Worm (Caenorhabditis elegans): ENCODE data around the gene srw-21.

srw-21 gene

DNA sequence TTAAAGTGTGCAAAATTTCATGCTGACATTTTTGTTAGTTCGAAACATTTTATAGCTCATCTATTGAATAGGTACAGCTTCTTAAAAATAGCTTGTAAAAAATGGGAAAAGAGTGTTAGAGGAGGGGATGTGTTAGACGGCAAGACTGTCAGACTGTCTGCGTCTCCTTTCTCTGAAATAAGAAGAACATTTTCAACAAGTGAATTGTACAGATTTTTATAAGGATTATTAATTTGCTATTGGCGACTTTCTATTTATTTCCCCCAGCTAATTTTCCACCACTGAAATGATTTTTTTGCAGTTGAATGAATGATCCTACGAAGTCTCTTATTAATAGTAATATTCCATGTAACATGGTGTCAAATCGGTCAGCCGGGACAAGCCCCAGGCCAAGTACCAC lies 10.6 kb downstream of the srw-21 start, which contains the start of gene C06B8.7:
Gene C06B8.7, plus strand, starts transcription at position 301 of the 400 bp plus-strand sequence.
- TF ChIP-seq lin-13 (GFP tag; optimal IDR thresholded peaks at IDR 0.05), result no peak
- TF ChIP-seq vab-7 (GFP tag; IDR thresholded peaks at IDR 0.05), result no peak
- TF ChIP-seq R02D3.7 (tag; optimal IDR thresholded peaks at IDR 0.05), result no peak

DNA sequence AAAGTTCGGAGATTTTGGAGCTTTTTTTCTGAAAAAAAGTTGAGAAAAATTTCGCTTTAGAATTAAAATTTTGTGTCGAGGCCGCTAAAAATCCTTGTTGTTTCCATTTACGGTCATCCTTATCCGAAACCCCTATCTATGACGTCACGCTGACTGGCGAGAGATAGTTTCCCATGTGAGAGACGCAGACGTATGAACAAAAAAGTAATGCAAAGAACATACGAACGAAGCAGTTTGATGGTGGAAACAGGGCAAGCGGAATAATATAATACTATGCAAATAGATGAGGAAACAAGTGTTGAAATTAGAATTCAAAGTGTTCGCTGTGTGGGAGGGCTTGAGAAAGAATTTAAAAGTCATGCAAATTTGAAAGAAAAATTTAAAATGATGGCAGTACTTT lies 11.2 kb downstream of the srw-21 start:
- peak; percentile 50 for TF ChIP-seq dve-1 (tag; optimal IDR thresholded peaks at IDR 0.05; ENCODE audit: insufficient read depth)
- peak; percentile 24 for TF ChIP-seq hlh-11 (tag; optimal IDR thresholded peaks at IDR 0.05)
- TF ChIP-seq daf-16 (GFP tag; optimal IDR thresholded peaks at IDR 0.05), result no peak
- TF ChIP-seq daf-16 (tag; optimal IDR thresholded peaks at IDR 0.05), result peak; percentile 51
- TF ChIP-seq mes-2 (tag; optimal IDR thresholded peaks at IDR 0.05; ENCODE audit: poor library complexity, severe bottlenecking), result peak; percentile 1
- no peak for TF ChIP-seq vab-7 (GFP tag; IDR thresholded peaks at IDR 0.05)

DNA sequence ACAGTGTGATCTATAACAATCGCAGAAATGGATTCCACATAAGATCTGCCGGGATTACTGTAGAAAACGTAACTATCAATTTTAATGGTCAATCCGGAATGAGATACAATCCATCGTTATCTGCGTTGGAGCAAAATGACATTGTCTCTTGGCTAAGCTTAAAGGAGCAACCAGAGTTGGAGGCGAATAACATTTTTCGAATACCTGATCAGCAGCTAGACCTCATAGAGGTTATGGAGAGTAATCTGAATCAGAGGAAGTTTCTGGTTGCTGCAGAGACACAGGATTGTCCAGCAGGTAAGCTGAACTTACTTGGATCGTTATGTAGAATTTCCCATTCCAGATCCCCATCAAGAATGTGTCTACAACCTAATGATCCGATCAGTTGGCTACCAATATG lies 15.7 kb downstream of the srw-21 start:
- TF ChIP-seq madf-5 (GFP tag; IDR thresholded peaks at IDR 0.05) (no peak), unc-62 (GFP tag; optimal IDR thresholded peaks at IDR 0.05 in 1 of 2) (peak in 1 of 2 experiments; percentile 76), unc-62 (tag; optimal IDR thresholded peaks at IDR 0.05) (no peak)

ce11 chrV:15505068-15505467 lies 17.2 kb downstream of the srw-21 start:
- no peak for TF ChIP-seq attf-4 (tag; optimal IDR thresholded peaks at IDR 0.05)
- TF ChIP-seq zip-2 (tag; optimal IDR thresholded peaks at IDR 0.05), result no peak
- no peak for TF ChIP-seq ceh-82 (tag; optimal IDR thresholded peaks at IDR 0.05)
- TF ChIP-seq mes-2 (tag; optimal IDR thresholded peaks at IDR 0.05; ENCODE audit: poor library complexity, severe bottlenecking), result peak; percentile 83
- no peak for TF ChIP-seq ama-1 (optimal IDR thresholded peaks at IDR 0.05)
- TF ChIP-seq nhr-41 (GFP tag; IDR thresholded peaks at IDR 0.05), result no peak
- no peak for TF ChIP-seq dve-1 (tag; optimal IDR thresholded peaks at IDR 0.05; ENCODE audit: insufficient read depth)
- TF ChIP-seq Y48G9A.11 (GFP tag; IDR thresholded peaks at IDR 0.05), result 0 out of 2 replicates have a peak, but pooled peaks have one; percentile 41
- peak; percentile 67 for TF ChIP-seq dmd-6 (GFP tag; IDR thresholded peaks at IDR 0.05)
- TF ChIP-seq dpl-1 (GFP tag; optimal IDR thresholded peaks at IDR 0.05), result peak; percentile 16
- 0 out of 2 replicates have a peak, but pooled peaks have one; percentile 39 for TF ChIP-seq php-3 (GFP tag; IDR thresholded peaks at IDR 0.05)
- TF ChIP-seq mdt-29 (GFP tag; IDR thresholded peaks at IDR 0.05), result no peak
- no peak for TF ChIP-seq mep-1 (tag; optimal IDR thresholded peaks at IDR 0.05)
- TF ChIP-seq F44E2.7 (GFP tag; IDR thresholded peaks at IDR 0.05), result 0 out of 2 replicates have a peak, but pooled peaks have one; percentile 6
- no peak for TF ChIP-seq gei-8 (GFP tag; optimal IDR thresholded peaks at IDR 0.05)
- no peak for TF ChIP-seq egl-27 (tag; optimal IDR thresholded peaks at IDR 0.05)
- peak; percentile 28 for TF ChIP-seq unc-130 (GFP tag; optimal IDR thresholded peaks at IDR 0.05)
- TF ChIP-seq nhr-102 (tag; optimal IDR thresholded peaks at IDR 0.05), result peak; percentile 26
- no peak for TF ChIP-seq daf-8 (GFP tag; IDR thresholded peaks at IDR 0.05)
- TF ChIP-seq ZK546.5 (tag; optimal IDR thresholded peaks at IDR 0.05), result no peak
- TF ChIP-seq set-16 (GFP tag; IDR thresholded peaks at IDR 0.05), result peak; percentile 43; the same call in 1 of the 2 replicates
- no peak for TF ChIP-seq zfp-2 (tag; optimal IDR thresholded peaks at IDR 0.05)
- no peak for TF ChIP-seq nhr-6 (tag; optimal IDR thresholded peaks at IDR 0.05)
- TF ChIP-seq Y5F2A.4 (GFP tag; optimal IDR thresholded peaks at IDR 0.05), result peak; percentile 60
- TF ChIP-seq lin-1 (GFP tag; IDR thresholded peaks at IDR 0.05), result peak; percentile 23; the same call in 1 of the 2 replicates
- peak; percentile 62; the same call in 1 of the 2 replicates for TF ChIP-seq ceh-44 (GFP tag; IDR thresholded peaks at IDR 0.05)
- TF ChIP-seq saeg-2 (GFP tag; IDR thresholded peaks at IDR 0.05), result no peak
- peak; percentile 54 for TF ChIP-seq sdz-12 (GFP tag; optimal IDR thresholded peaks at IDR 0.05)
- peak; percentile 28 for TF ChIP-seq spr-1 (tag; optimal IDR thresholded peaks at IDR 0.05)
- TF ChIP-seq aha-1 (tag), result no peak
- TF ChIP-seq daf-19 (GFP tag; conservative IDR thresholded peaks at IDR 0.05), result no peak
- TF ChIP-seq skn-1 (tag; optimal IDR thresholded peaks at IDR 0.05), result no peak
- TF ChIP-seq ceh-32 (tag; optimal IDR thresholded peaks at IDR 0.05; ENCODE audit: poor library complexity), result no peak
- peak in 1 of 2 experiments; percentile 29 for TF ChIP-seq mdl-1 (tag; optimal IDR thresholded peaks at IDR 0.05)
- 0 out of 2 replicates have a peak, but pooled peaks have one; percentile 44 for TF ChIP-seq nhr-42 (GFP tag; IDR thresholded peaks at IDR 0.05)
- TF ChIP-seq madf-5 (GFP tag; IDR thresholded peaks at IDR 0.05), result 0 out of 4 replicates have a peak, but pooled peaks of 1 of the 2 experiments have one; percentile 40
- TF ChIP-seq nhr-28 (tag; optimal IDR thresholded peaks at IDR 0.05), result peak; percentile 16
- peak; percentile 48; the same call in 1 of the 2 replicates for TF ChIP-seq hmg-1.1 (GFP tag; IDR thresholded peaks at IDR 0.05)
